Worm (Caenorhabditis elegans): ENCODE measurements around the gene swd-2.2.

The swd-2.2 gene

DNA sequence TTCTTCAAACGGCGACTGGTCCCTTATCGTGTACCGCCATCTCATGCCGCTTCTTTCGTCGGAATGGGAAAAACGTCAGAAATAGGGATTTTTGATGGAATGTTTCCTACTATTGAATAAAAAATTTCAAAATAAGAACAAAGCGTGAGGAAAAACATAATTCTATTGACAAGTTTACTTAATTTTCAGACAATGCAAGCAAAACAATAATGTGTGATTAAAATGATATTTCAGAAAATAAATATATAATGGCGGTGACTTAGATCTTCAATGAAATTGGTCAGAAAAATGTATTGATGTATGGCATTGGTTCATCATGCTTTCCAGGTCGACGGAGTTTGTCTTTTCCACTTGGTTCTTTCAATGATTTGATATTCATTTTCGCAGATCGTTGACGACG lies 20.5 kb downstream of the swd-2.2 start, which contains the start of gene ntp-1:
TSS of gene ntp-1 (minus strand) at position 101 of the 400 bp plus-strand sequence.
- TF ChIP-seq daf-19 (GFP tag; conservative IDR thresholded peaks at IDR 0.05), result no peak
- no peak for TF ChIP-seq gei-8 (GFP tag; optimal IDR thresholded peaks at IDR 0.05)

DNA sequence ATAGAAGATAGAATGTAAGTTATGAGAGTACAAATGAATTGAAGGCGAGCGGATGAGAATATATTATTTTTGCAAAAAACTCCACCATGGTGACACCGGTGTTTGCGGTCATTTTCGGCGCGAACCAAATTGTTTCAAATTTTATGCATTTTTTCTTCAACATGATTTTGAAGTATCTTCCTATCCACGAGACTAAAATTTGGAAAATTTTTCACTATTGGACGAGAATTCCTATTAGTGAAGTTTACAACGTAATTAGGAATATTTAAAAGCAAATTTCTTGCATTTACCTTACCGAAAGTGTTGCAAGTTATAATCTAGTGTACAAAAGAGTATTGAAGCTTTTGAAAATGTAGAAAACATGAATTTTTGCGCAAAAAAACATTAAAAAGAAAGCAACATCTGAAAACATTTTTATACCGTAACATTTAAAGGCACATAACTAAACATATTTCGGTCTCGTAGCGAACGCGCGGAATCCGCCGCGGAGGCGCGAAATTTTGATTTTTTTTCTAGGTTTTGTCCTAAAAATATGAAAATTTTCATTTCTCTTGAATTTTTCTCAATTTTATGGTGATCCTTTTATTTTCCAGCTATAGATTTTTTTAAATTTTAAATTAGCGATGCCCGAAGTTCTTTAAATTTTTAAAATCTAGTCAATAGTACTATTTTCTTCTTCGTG lies 22.4 kb downstream of the swd-2.2 start, which contains the start of gene sgo-1:
TSS of gene sgo-1 (minus strand) at position 51 of the 682 bp plus-strand sequence.
- no peak for TF ChIP-seq dmd-8 (GFP tag; IDR thresholded peaks at IDR 0.05)
- no peak for TF ChIP-seq fkh-10 (GFP tag; optimal IDR thresholded peaks at IDR 0.05)
- TF ChIP-seq lin-38 (GFP tag; IDR thresholded peaks at IDR 0.05), result peak; percentile 85
- peak; percentile 87 for TF ChIP-seq snpc-1.2 (GFP tag; IDR thresholded peaks at IDR 0.05)
- TF ChIP-seq unc-39 (tag; optimal IDR thresholded peaks at IDR 0.05), result no peak
- no peak for TF ChIP-seq hif-1 (tag; optimal IDR thresholded peaks at IDR 0.05)
- no peak for TF ChIP-seq ceh-44 (GFP tag; IDR thresholded peaks at IDR 0.05)
- no peak for TF ChIP-seq nhr-111 (GFP tag; optimal IDR thresholded peaks at IDR 0.05)
- no peak for TF ChIP-seq Y105C5A.15 (GFP tag; IDR thresholded peaks at IDR 0.05)
- peak; percentile 87 for TF ChIP-seq Y48G9A.11 (GFP tag; IDR thresholded peaks at IDR 0.05)
- TF ChIP-seq F49E8.2 (tag; optimal IDR thresholded peaks at IDR 0.05; ENCODE audit: borderline replicate concordance), result peak; percentile 91
- no peak for TF ChIP-seq mxl-3 (GFP tag; optimal IDR thresholded peaks at IDR 0.05)
- no peak for TF ChIP-seq mes-2 (tag; optimal IDR thresholded peaks at IDR 0.05; ENCODE audit: poor library complexity, severe bottlenecking)
- peak; percentile 83 for TF ChIP-seq unc-130 (GFP tag; optimal IDR thresholded peaks at IDR 0.05)
- no peak for TF ChIP-seq sdz-12 (GFP tag; optimal IDR thresholded peaks at IDR 0.05)
- 0 out of 2 replicates have a peak, but pooled peaks have one; percentile 51 for TF ChIP-seq arid-1 (GFP tag; conservative IDR thresholded peaks at IDR 0.05)

DNA sequence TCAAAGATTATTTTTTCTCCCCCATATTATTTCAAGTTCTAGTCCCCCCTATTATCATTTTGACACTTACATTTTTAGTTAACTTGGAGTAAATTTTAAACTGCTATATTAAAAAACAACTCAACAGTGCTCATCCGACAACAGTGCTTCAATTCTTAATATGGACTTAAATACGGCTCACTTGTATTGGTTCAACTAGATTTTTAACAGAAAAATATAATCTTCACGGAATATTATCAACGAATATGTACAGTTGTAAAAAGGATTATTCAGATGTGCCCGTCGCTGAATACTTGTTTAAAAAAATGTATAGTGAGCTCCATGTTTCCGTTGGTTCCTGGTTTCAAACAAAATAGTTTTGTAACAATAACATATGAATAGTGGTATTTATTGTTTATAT lies 26.1 kb downstream of the swd-2.2 start:
- TF ChIP-seq Y75B8A.6 (GFP tag; IDR thresholded peaks at IDR 0.05) (no peak), F49E8.2 (tag; optimal IDR thresholded peaks at IDR 0.05; ENCODE audit: borderline replicate concordance) (peak; percentile 21), nhr-28 (tag; optimal IDR thresholded peaks at IDR 0.05) (no peak), nhr-237 (tag; optimal IDR thresholded peaks at IDR 0.05) (no peak), nhr-76 (tag; optimal IDR thresholded peaks at IDR 0.05) (no peak), rbr-2 (tag; optimal IDR thresholded peaks at IDR 0.05) (no peak), snpc-1.2 (GFP tag; IDR thresholded peaks at IDR 0.05) (peak; percentile 61)

DNA sequence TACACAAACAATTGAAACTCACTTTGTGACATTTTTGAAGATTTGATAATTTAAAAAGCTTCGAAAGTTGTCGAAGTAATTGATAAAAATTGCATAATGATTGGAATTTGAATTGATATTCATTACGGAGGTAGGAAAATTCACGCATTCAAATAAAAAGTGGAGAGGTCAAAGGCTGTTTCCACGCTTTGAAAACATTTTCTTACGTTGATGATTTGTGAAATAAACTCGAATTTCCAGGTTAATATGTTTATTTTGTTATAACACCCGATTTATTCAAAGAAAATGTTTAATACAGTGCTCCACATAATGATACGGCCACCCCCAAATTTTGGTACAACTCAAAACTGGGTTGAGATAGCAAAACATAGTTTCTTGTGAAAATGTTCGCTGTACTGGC lies 29.0 kb downstream of the swd-2.2 start, which contains the start of gene C33H5.16:
TSS of gene C33H5.16 (minus strand) at position 101 of the 400 bp plus-strand sequence.
- no peak for TF ChIP-seq ceh-20 (GFP tag; IDR thresholded peaks at IDR 0.05)
- TF ChIP-seq T26A8.4 (GFP tag; IDR thresholded peaks at IDR 0.05), result no peak
- TF ChIP-seq zfp-2 (tag; optimal IDR thresholded peaks at IDR 0.05), result no peak
- TF ChIP-seq Y75B8A.6 (GFP tag; IDR thresholded peaks at IDR 0.05), result no peak
- no peak for TF ChIP-seq nhr-111 (GFP tag; optimal IDR thresholded peaks at IDR 0.05)
- no peak for TF ChIP-seq unc-62 (GFP tag; optimal IDR thresholded peaks at IDR 0.05 in 1 of 2)
- TF ChIP-seq unc-62 (tag; optimal IDR thresholded peaks at IDR 0.05), result no peak
- TF ChIP-seq ztf-11 (tag; optimal IDR thresholded peaks at IDR 0.05), result no peak
- no peak for TF ChIP-seq ces-1 (GFP tag; optimal IDR thresholded peaks at IDR 0.05)
- no peak for TF ChIP-seq duxl-1 (tag; optimal IDR thresholded peaks at IDR 0.05; ENCODE audit: poor library complexity)
- no peak for TF ChIP-seq nhr-6 (tag; optimal IDR thresholded peaks at IDR 0.05)
- no peak for TF ChIP-seq mxl-2 (GFP tag; conservative IDR thresholded peaks at IDR 0.05)
- no peak for TF ChIP-seq nhr-48 (tag; optimal IDR thresholded peaks at IDR 0.05)

All from whole organism, L4 larva.